Worm (Caenorhabditis elegans): ENCODE measurements around the gene hars-1.

DNA sequence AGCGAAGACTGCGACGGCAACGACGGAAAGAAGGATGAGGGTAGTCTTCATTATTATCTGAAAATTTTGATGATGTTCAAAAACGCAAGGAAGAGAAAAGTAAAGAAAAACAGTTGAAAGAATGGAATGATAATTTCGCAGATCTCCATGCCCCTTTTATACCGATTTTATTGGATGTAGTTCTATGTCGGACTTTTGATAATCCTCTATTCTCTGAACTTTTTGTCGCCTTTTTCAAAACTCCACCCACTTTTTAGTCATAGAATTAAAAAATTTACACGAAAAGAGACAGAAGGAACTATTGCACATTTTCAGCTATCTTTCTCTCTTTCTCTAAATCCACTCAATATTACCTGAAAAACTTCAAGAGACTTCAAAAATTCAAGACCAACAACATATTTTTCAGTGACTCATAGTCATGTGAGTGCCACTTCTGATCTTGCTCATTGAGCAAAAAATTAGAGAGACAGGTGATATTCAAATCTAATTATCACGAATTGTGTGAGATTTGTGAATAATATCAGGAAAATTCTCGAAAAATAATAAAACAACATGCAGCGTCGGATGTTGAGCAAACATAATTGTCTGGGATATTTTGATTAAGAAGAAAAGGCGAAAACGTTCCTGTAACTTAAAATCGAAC, 31.2 kb downstream of the hars-1 start, which contains the start of gene F13E9.15:
- TF ChIP-seq ref-1 (GFP tag; conservative IDR thresholded peaks at IDR 0.05) (no peak), cog-1 (tag; optimal IDR thresholded peaks at IDR 0.05) (no peak), med-1 (GFP tag; optimal IDR thresholded peaks at IDR 0.05; ENCODE audit: insufficient read depth) (no peak), tab-1 (GFP tag; IDR thresholded peaks at IDR 0.05) (no peak), T22C8.4 (GFP tag; IDR thresholded peaks at IDR 0.05) (no peak), flt-1 (GFP tag; IDR thresholded peaks at IDR 0.05) (no peak)
